Worm (Caenorhabditis elegans): ENCODE data around the gene Y37E11AL.2.

DNA sequence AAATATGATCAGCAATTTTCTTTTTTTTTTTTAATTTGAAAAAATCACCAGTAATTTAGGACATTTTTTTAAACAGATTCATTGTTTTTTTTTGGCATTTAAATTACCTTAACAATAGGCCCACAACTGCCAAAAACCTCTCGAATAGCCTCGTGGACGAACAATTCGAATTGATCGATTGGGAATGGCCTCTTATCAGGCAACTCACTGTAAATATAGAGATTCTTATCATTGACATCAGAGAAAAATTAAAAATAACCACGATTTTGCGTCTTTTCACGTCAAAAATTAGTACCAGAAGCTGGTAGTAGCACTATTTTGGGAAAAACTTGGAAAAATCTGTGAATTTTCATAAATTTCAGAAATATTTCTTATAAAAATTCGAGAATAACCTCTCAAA lies 23.7 kb downstream of the Y37E11AL.2 start:
- TF ChIP-seq ztf-11 (tag; optimal IDR thresholded peaks at IDR 0.05) (no peak), elt-3 (tag; optimal IDR thresholded peaks at IDR 0.05) (no peak), elt-1 (tag; optimal IDR thresholded peaks at IDR 0.05) (no peak), nhr-11 (tag; optimal IDR thresholded peaks at IDR 0.05) (no peak), zag-1 (tag; optimal IDR thresholded peaks at IDR 0.05) (no peak), snpc-4 (tag; optimal IDR thresholded peaks at IDR 0.05) (no peak), ztf-1 (GFP tag; conservative IDR thresholded peaks at IDR 0.05) (no peak), ztf-4 (tag; optimal IDR thresholded peaks at IDR 0.05) (no peak)
